Worm (Caenorhabditis elegans) whole organism, L3 larva: ENCODE data around the gene nhr-158.

Source experiments
- ZK546.5 ChIP-seq: sonication (generic microtip); optimal IDR thresholded peaks from 2 replicates; lab custom pipeline; 2017; ENCODE audit warnings: missing biosample characterization, missing genetic modification characterization
- aly-2 ChIP-seq: fragments of 150-350 bp; optimal IDR thresholded peaks from 2 replicates; lab custom pipeline; 2014; ENCODE audit warnings: missing biosample characterization, missing genetic modification characterization
- ama-1 ChIP-seq: fragments of 150-350 bp; optimal IDR thresholded peaks from 2 replicates; lab custom pipeline; 2018
- ceh-82 ChIP-seq: fragments of 150-350 bp; optimal IDR thresholded peaks from 2 replicates; lab custom pipeline; 2014; ENCODE audit warnings: missing biosample characterization, missing genetic modification characterization
- egl-27 ChIP-seq: sonication (generic microtip); optimal IDR thresholded peaks from 4 replicates; lab custom pipeline; 2017; ENCODE audit warnings: missing biosample characterization, missing genetic modification reagents, missing genetic modification characterization
- lin-15B ChIP-seq: fragments of 150-350 bp; optimal IDR thresholded peaks from 2 replicates; lab custom pipeline; 2014; ENCODE audit warnings: missing biosample characterization, missing genetic modification characterization
- nhr-237 ChIP-seq: fragments of 150-350 bp; optimal IDR thresholded peaks from 2 replicates; lab custom pipeline; 2014; ENCODE audit warnings: missing biosample characterization, missing genetic modification characterization
- snpc-4 ChIP-seq: fragments of 150-350 bp; optimal IDR thresholded peaks from 2 replicates; lab custom pipeline; 2014; ENCODE audit warnings: missing biosample characterization, missing genetic modification characterization
- unc-62 ChIP-seq: fragments of 150-350 bp; sonication (generic microtip); optimal IDR thresholded peaks from 4 replicates; lab custom pipeline; 2014; ENCODE audit warnings: missing biosample characterization, missing genetic modification reagents, missing genetic modification characterization

- TF ChIP-seq ama-1 (lab: Kevin White, UChicago): no peak
- no peak for TF ChIP-seq lin-15B
- TF ChIP-seq ZK546.5 (tag; lab: Kevin White, UChicago): no peak
- TF ChIP-seq unc-62 (GFP tag; lab: Kevin White, UChicago): no peak
- no peak for TF ChIP-seq nhr-237
- no peak for TF ChIP-seq snpc-4 (tag; lab: Kevin White, UChicago)
- TF ChIP-seq ceh-82 (tag; lab: Kevin White, UChicago): no peak
- TF ChIP-seq aly-2 (tag; lab: Kevin White, UChicago): no peak
- TF ChIP-seq egl-27 (tag; lab: Kevin White, UChicago): no peak
Measured at ce11 chrV:3870359-3870758, 3.6 kb downstream of the nhr-158 start.
